Worm (Caenorhabditis elegans) whole organism, late embryonic: ENCODE measurements around the gene best-14.
A peak's percentile ranks its signal among the peaks of the same experiment; 100 is the strongest.

Source experiments
- C08G9.2 ChIP-seq: sonication (generic microtip); optimal IDR thresholded peaks from 2 replicates; lab custom pipeline; 2016; ENCODE audit warnings: mild to moderate bottlenecking, missing genetic modification characterization, moderate library complexity, missing compliant biosample characterization
- F13H6.1 ChIP-seq: sonication (generic microtip); optimal IDR thresholded peaks from 2 replicates; lab custom pipeline; 2016; ENCODE audit warnings: missing genetic modification characterization, missing compliant biosample characterization
- K02D7.2 ChIP-seq: sonication (generic microtip); optimal IDR thresholded peaks from 2 replicates; lab custom pipeline; 2017; ENCODE audit warnings: mild to moderate bottlenecking, missing genetic modification characterization, missing compliant biosample characterization
- K09A11.1 ChIP-seq: sonication (generic microtip); optimal IDR thresholded peaks from 2 replicates; lab custom pipeline; 2017; ENCODE audit warnings: antibody characterized with exemption, mild to moderate bottlenecking, missing genetic modification characterization, missing compliant biosample characterization; ENCODE audit not compliant: insufficient read depth
- T23F11.4 ChIP-seq: fragments of 200-800 bp; sonication (Bioruptor generic); optimal IDR thresholded peaks from 2 replicates; lab custom pipeline; 2018; ENCODE audit warnings: mild to moderate bottlenecking, missing genetic modification characterization, missing compliant biosample characterization
- Y22D7AL.16 ChIP-seq: sonication (generic microtip); optimal IDR thresholded peaks from 2 replicates; lab custom pipeline; 2016; ENCODE audit warnings: missing genetic modification characterization, missing compliant biosample characterization
- ama-1 ChIP-seq: fragments of 150-350 bp; optimal IDR thresholded peaks from 2 replicates; lab custom pipeline; 2014
- ceh-14 ChIP-seq: sonication (generic microtip); optimal IDR thresholded peaks from 2 replicates; lab custom pipeline; 2016; ENCODE audit warnings: missing genotype, missing genetic modification characterization, missing compliant biosample characterization
- ceh-18 ChIP-seq: sonication (generic microtip); optimal IDR thresholded peaks from 2 replicates; lab custom pipeline; 2016; ENCODE audit warnings: missing genetic modification characterization, missing compliant biosample characterization
- ceh-19 ChIP-seq: fragments of 200-800 bp; sonication (Bioruptor generic); optimal IDR thresholded peaks from 2 replicates; lab custom pipeline; 2018; ENCODE audit warnings: mild to moderate bottlenecking, missing genetic modification characterization, missing compliant biosample characterization
- ceh-2 ChIP-seq: sonication (generic microtip); optimal IDR thresholded peaks from 2 replicates; lab custom pipeline; 2016; ENCODE audit warnings: missing genotype, missing genetic modification characterization, missing compliant biosample characterization
- ceh-22 ChIP-seq: sonication (generic microtip); optimal IDR thresholded peaks from 2 replicates; lab custom pipeline; 2017; ENCODE audit warnings: missing biosample characterization, missing genetic modification characterization
- ceh-24 ChIP-seq: sonication (generic microtip); optimal IDR thresholded peaks from 2 replicates; lab custom pipeline; 2016; ENCODE audit warnings: mild to moderate bottlenecking, missing genetic modification characterization, missing compliant biosample characterization
- ceh-30 ChIP-seq: fragments of 150-350 bp; optimal IDR thresholded peaks from 2 replicates; lab custom pipeline; 2014; ENCODE audit warnings: missing biosample characterization, missing genetic modification characterization
- ceh-31 ChIP-seq: sonication (generic microtip); optimal IDR thresholded peaks from 2 replicates; lab custom pipeline; 2016; ENCODE audit warnings: missing genetic modification characterization, missing compliant biosample characterization
- ceh-34 ChIP-seq: sonication (generic microtip); optimal IDR thresholded peaks from 2 replicates; lab custom pipeline; 2016; ENCODE audit warnings: mild to moderate bottlenecking, missing genetic modification characterization, missing compliant biosample characterization
- ceh-45 ChIP-seq: fragments of 200-800 bp; sonication (Bioruptor generic); IDR thresholded peaks from 2 replicates; pipeline ENCODE4 v1.3.6; 2022; ENCODE audit warnings: missing genetic modification reagents, missing genetic modification characterization, missing compliant biosample characterization
- ceh-48 ChIP-seq: sonication (generic microtip); optimal IDR thresholded peaks from 2 replicates; lab custom pipeline; 2016; ENCODE audit warnings: missing genetic modification characterization, inconsistent platforms, missing compliant biosample characterization
- ceh-6 ChIP-seq: fragments of 200-800 bp; sonication (Bioruptor generic); optimal IDR thresholded peaks from 2 replicates; lab custom pipeline; 2018; ENCODE audit warnings: mild to moderate bottlenecking, missing genetic modification characterization, missing compliant biosample characterization
- dmd-4 ChIP-seq: sonication (generic microtip); optimal IDR thresholded peaks from 2 replicates; lab custom pipeline; 2016; ENCODE audit warnings: borderline replicate concordance, missing genetic modification characterization, missing compliant biosample characterization
- dve-1 ChIP-seq: sonication (generic microtip); optimal IDR thresholded peaks from 2 replicates; lab custom pipeline; 2017; ENCODE audit warnings: antibody characterized with exemption, mild to moderate bottlenecking, missing genetic modification characterization, missing compliant biosample characterization
- elt-4 ChIP-seq: sonication (generic microtip); optimal IDR thresholded peaks from 2 replicates; lab custom pipeline; 2016; ENCODE audit warnings: missing genetic modification characterization, missing compliant biosample characterization
- ets-4 ChIP-seq: sonication (generic microtip); optimal IDR thresholded peaks from 2 replicates; lab custom pipeline; 2016; ENCODE audit warnings: missing genetic modification characterization, missing compliant biosample characterization
- eyg-1 ChIP-seq: sonication (generic microtip); optimal IDR thresholded peaks from 2 replicates; lab custom pipeline; 2016; ENCODE audit warnings: missing genotype, missing genetic modification characterization, missing compliant biosample characterization
- fax-1 ChIP-seq: sonication (generic microtip); optimal IDR thresholded peaks from 2 replicates; lab custom pipeline; 2016; ENCODE audit warnings: missing genotype, missing genetic modification characterization, missing compliant biosample characterization
- fkh-10 ChIP-seq: fragments of 150-350 bp; optimal IDR thresholded peaks from 2 replicates; lab custom pipeline; 2014; ENCODE audit warnings: missing biosample characterization, missing genetic modification reagents, missing genetic modification characterization
- fkh-6 ChIP-seq: sonication (generic microtip); optimal IDR thresholded peaks from 2 replicates; lab custom pipeline; 2016; ENCODE audit warnings: missing genetic modification characterization, missing compliant biosample characterization
- hlh-30 ChIP-seq: sonication (generic microtip); optimal IDR thresholded peaks from 2 replicates; lab custom pipeline; 2017; ENCODE audit warnings: antibody characterized with exemption, missing genetic modification characterization, missing compliant biosample characterization; ENCODE audit not compliant: insufficient read depth
- hlh-6 ChIP-seq: sonication (generic microtip); optimal IDR thresholded peaks from 2 replicates; lab custom pipeline; 2016; ENCODE audit warnings: missing genotype, missing genetic modification characterization, missing compliant biosample characterization
- lim-6 ChIP-seq: sonication (generic microtip); optimal IDR thresholded peaks from 2 replicates; lab custom pipeline; 2016; ENCODE audit warnings: missing genetic modification characterization, missing compliant biosample characterization
- lin-11 ChIP-seq: fragments of 200-800 bp; sonication (Bioruptor generic); optimal IDR thresholded peaks from 2 replicates; lab custom pipeline; 2018; ENCODE audit warnings: mild to moderate bottlenecking, missing genetic modification characterization, missing compliant biosample characterization
- madf-2 ChIP-seq: sonication (generic microtip); optimal IDR thresholded peaks from 2 replicates; lab custom pipeline; 2017; ENCODE audit warnings: missing genetic modification characterization, missing compliant biosample characterization
- nfya-1 ChIP-seq: sonication (generic microtip); optimal IDR thresholded peaks from 2 replicates; lab custom pipeline; 2017; ENCODE audit warnings: missing genetic modification characterization, mild to moderate bottlenecking, missing compliant biosample characterization, antibody characterized with exemption, moderate library complexity
- nhr-11 ChIP-seq: fragments of 150-350 bp; optimal IDR thresholded peaks from 2 replicates; lab custom pipeline; 2014; ENCODE audit warnings: missing biosample characterization, missing genetic modification characterization
- nhr-232 ChIP-seq: sonication (generic microtip); optimal IDR thresholded peaks from 2 replicates; lab custom pipeline; 2016; ENCODE audit warnings: missing genetic modification characterization, missing compliant biosample characterization
- npax-4 ChIP-seq: sonication (generic microtip); optimal IDR thresholded peaks from 2 replicates; lab custom pipeline; 2016; ENCODE audit warnings: missing genetic modification characterization, missing compliant biosample characterization
- odd-2 ChIP-seq: sonication (generic microtip); optimal IDR thresholded peaks from 2 replicates; lab custom pipeline; 2017; ENCODE audit warnings: antibody characterized with exemption, mild to moderate bottlenecking, missing genetic modification characterization, missing compliant biosample characterization
- pag-3 ChIP-seq: sonication (generic microtip); optimal IDR thresholded peaks from 2 replicates; lab custom pipeline; 2016; ENCODE audit warnings: missing compliant biosample characterization, missing genetic modification characterization, borderline replicate concordance
- pax-1 ChIP-seq: fragments of 150-350 bp; optimal IDR thresholded peaks from 2 replicates; lab custom pipeline; 2014; ENCODE audit warnings: missing biosample characterization, missing genetic modification characterization
- pha-2 ChIP-seq: sonication (generic microtip); optimal IDR thresholded peaks from 2 replicates; lab custom pipeline; 2017; ENCODE audit warnings: mild to moderate bottlenecking, missing genetic modification characterization, missing compliant biosample characterization
- pha-4 ChIP-seq: fragments of 150-350 bp; optimal IDR thresholded peaks from 2 replicates; lab custom pipeline; 2018; ENCODE audit warnings: missing biosample characterization, missing genetic modification reagents, missing genetic modification characterization
- pqm-1 ChIP-seq: sonication (generic microtip); optimal IDR thresholded peaks from 2 replicates; lab custom pipeline; 2016; ENCODE audit warnings: missing genetic modification characterization, missing compliant biosample characterization
- ref-2 ChIP-seq: sonication (generic microtip); optimal IDR thresholded peaks from 2 replicates; lab custom pipeline; 2016; ENCODE audit warnings: missing genetic modification characterization, missing compliant biosample characterization
- rnt-1 ChIP-seq: sonication (generic microtip); optimal IDR thresholded peaks from 2 replicates; lab custom pipeline; 2016; ENCODE audit warnings: missing genetic modification characterization, missing compliant biosample characterization
- sdc-2 ChIP-seq: sonication (generic microtip); optimal IDR thresholded peaks from 2 replicates; lab custom pipeline; 2016; ENCODE audit warnings: missing genotype, missing genetic modification characterization, missing compliant biosample characterization
- tbx-2 ChIP-seq: sonication (generic microtip); optimal IDR thresholded peaks from 2 replicates; lab custom pipeline; 2016; ENCODE audit warnings: missing genetic modification characterization, missing compliant biosample characterization
- ttx-3 ChIP-seq: sonication (generic microtip); optimal IDR thresholded peaks from 2 replicates; lab custom pipeline; 2016; ENCODE audit warnings: missing genetic modification reagents, missing genetic modification characterization, missing compliant biosample characterization
- unc-42 ChIP-seq: sonication (generic microtip); optimal IDR thresholded peaks from 2 replicates; lab custom pipeline; 2016; ENCODE audit warnings: missing genotype, missing genetic modification characterization, missing compliant biosample characterization
- unc-55 ChIP-seq: sonication (generic microtip); optimal IDR thresholded peaks from 2 replicates; lab custom pipeline; 2017; ENCODE audit warnings: missing biosample characterization, missing genetic modification reagents, missing genetic modification characterization
- ztf-16 ChIP-seq: sonication (generic microtip); optimal IDR thresholded peaks from 2 replicates; lab custom pipeline; 2017; ENCODE audit warnings: missing genetic modification characterization, missing compliant biosample characterization

Gene best-14

ce11 chrV:10525902-10526301 is 31.9 kb upstream of the best-14 start, which contains the start of the genes C35A5.8 and hda-11 (continued):
- TF ChIP-seq F13H6.1 (tag; lab: Kevin White, UChicago), result peak; percentile 65
- no peak for TF ChIP-seq dve-1 (tag; lab: Kevin White, UChicago)
- no peak for TF ChIP-seq eyg-1
- TF ChIP-seq pha-2 (tag; lab: Kevin White, UChicago), result no peak
- no peak for TF ChIP-seq dmd-4 (tag; lab: Kevin White, UChicago)
- TF ChIP-seq unc-42 (tag; lab: Kevin White, UChicago), result peak; percentile 22
- peak; percentile 48 for TF ChIP-seq ceh-34 (tag; lab: Kevin White, UChicago)
- TF ChIP-seq ceh-14 (tag; lab: Kevin White, UChicago), result no peak
- TF ChIP-seq ref-2, result peak; percentile 88
- no peak for TF ChIP-seq nhr-232 (tag; lab: Kevin White, UChicago)
- TF ChIP-seq nhr-11 (tag; lab: Kevin White, UChicago), result no peak
- no peak for TF ChIP-seq ceh-24
- TF ChIP-seq Y22D7AL.16 (tag; lab: Kevin White, UChicago), result no peak
- no peak for TF ChIP-seq ama-1 (lab: Kevin White, UChicago)
- no peak for TF ChIP-seq elt-4 (tag; lab: Kevin White, UChicago)
- no peak for TF ChIP-seq T23F11.4 (GFP tag; lab: Kevin White, UChicago)
- no peak for TF ChIP-seq ztf-16 (tag; lab: Kevin White, UChicago)
- no peak for TF ChIP-seq pha-4 (tag; lab: Kevin White, UChicago)
- peak; percentile 25 for TF ChIP-seq ttx-3 (tag; lab: Kevin White, UChicago)
- no peak for TF ChIP-seq lin-11 (tag; lab: Kevin White, UChicago)
- no peak for TF ChIP-seq pag-3 (tag; lab: Kevin White, UChicago)
- TF ChIP-seq hlh-6, result peak; percentile 7
- TF ChIP-seq C08G9.2 (tag; lab: Kevin White, UChicago), result peak; percentile 96
- TF ChIP-seq ceh-19, result peak; percentile 15
- no peak for TF ChIP-seq fkh-10 (GFP tag; lab: Kevin White, UChicago)
- no peak for TF ChIP-seq ceh-22 (tag; lab: Kevin White, UChicago)
- TF ChIP-seq odd-2 (tag; lab: Kevin White, UChicago), result no peak
- TF ChIP-seq nfya-1 (tag; lab: Kevin White, UChicago), result peak; percentile 8
- TF ChIP-seq sdc-2 (tag; lab: Kevin White, UChicago), result peak; percentile 22
- no peak for TF ChIP-seq madf-2
- TF ChIP-seq fkh-6 (tag; lab: Kevin White, UChicago), result peak; percentile 52
- peak; percentile 63 for TF ChIP-seq lim-6 (tag; lab: Kevin White, UChicago)
- no peak for TF ChIP-seq K09A11.1 (tag; lab: Kevin White, UChicago)
- TF ChIP-seq ceh-45 (GFP tag; lab: Robert Waterston, UW), result no peak
- TF ChIP-seq ceh-31, result peak; percentile 94
- TF ChIP-seq hlh-30, result no peak
- TF ChIP-seq K02D7.2 (tag; lab: Kevin White, UChicago), result no peak
- TF ChIP-seq ceh-30 (tag; lab: Kevin White, UChicago), result no peak
- TF ChIP-seq ceh-6 (GFP tag; lab: Kevin White, UChicago), result no peak
- TF ChIP-seq ceh-2 (tag; lab: Kevin White, UChicago), result peak; percentile 91
- TF ChIP-seq npax-4 (tag; lab: Kevin White, UChicago), result no peak
- TF ChIP-seq pax-1 (tag; lab: Kevin White, UChicago), result no peak
- TF ChIP-seq tbx-2, result peak; percentile 90
- TF ChIP-seq ceh-48 (tag; lab: Kevin White, UChicago), result no peak
- peak; percentile 60 for TF ChIP-seq rnt-1 (tag; lab: Kevin White, UChicago)
- TF ChIP-seq ets-4, result peak; percentile 89
- peak; percentile 39 for TF ChIP-seq fax-1 (tag; lab: Kevin White, UChicago)
- TF ChIP-seq pqm-1 (tag; lab: Kevin White, UChicago), result no peak
- TF ChIP-seq ceh-18, result peak; percentile 15
- TF ChIP-seq unc-55 (GFP tag; lab: Kevin White, UChicago), result no peak
